Fruit fly (Drosophila melanogaster) whole organism, wandering third instar larva: ENCODE data around the gene armi.

Source experiments
- Abd-B ChIP-seq: fragments of >200 bp; optimal IDR thresholded peaks from 2 replicates; lab custom pipeline; 2017; ENCODE audit warnings: missing biosample characterization, missing genetic modification characterization
- CG32264 ChIP-seq: fragments of 200-800 bp; sonication (Bioruptor generic); optimal IDR thresholded peaks from 2 replicates; lab custom pipeline; 2016; ENCODE audit warnings: missing biosample characterization, missing genetic modification characterization
- Dfd ChIP-seq: fragments of >200 bp; optimal IDR thresholded peaks from 2 replicates; lab custom pipeline; 2017; ENCODE audit warnings: missing biosample characterization, missing genetic modification characterization
- Dif ChIP-seq: fragments of 200-275, 200-300 bp; sonication (Bioruptor generic); optimal IDR thresholded peaks from 2 replicates; lab custom pipeline; 2018; ENCODE audit warnings: missing biosample characterization, missing genetic modification characterization; ENCODE audit not compliant: partially characterized antibody
- GATAd ChIP-seq: sonication (Bioruptor generic); optimal IDR thresholded peaks from 2 replicates; lab custom pipeline; 2016; ENCODE audit warnings: missing biosample characterization, missing genetic modification characterization
- HLH106 ChIP-seq: fragments of 200-800 bp; optimal IDR thresholded peaks from 3 replicates; lab custom pipeline; 2019; ENCODE audit warnings: missing biosample characterization, mild to moderate bottlenecking, missing genetic modification characterization, moderate library complexity
- Hr78 ChIP-seq: fragments of >200 bp; optimal IDR thresholded peaks from 2 replicates; lab custom pipeline; 2017; ENCODE audit warnings: missing biosample characterization, missing genetic modification characterization
- Hr83 ChIP-seq: fragments of 200-300 bp; sonication (Bioruptor generic); optimal IDR thresholded peaks from 2 replicates; lab custom pipeline; 2016; ENCODE audit warnings: missing biosample characterization, mild to moderate bottlenecking, missing genetic modification characterization, moderate library complexity; ENCODE audit not compliant: poor library complexity, severe bottlenecking
- Jra ChIP-seq: sonication (Bioruptor generic); optimal IDR thresholded peaks from 2 replicates; lab custom pipeline; 2016; ENCODE audit warnings: missing biosample characterization, missing genetic modification characterization
- Mio ChIP-seq: sonication (Bioruptor generic); optimal IDR thresholded peaks from 2 replicates; lab custom pipeline; 2016; ENCODE audit warnings: missing biosample characterization, missing genetic modification characterization
- Myc ChIP-seq: fragments of >200 bp; optimal IDR thresholded peaks from 2 replicates; lab custom pipeline; 2017
- N ChIP-seq: fragments of >200 bp; optimal IDR thresholded peaks from 2 replicates; lab custom pipeline; 2018; ENCODE audit warnings: missing biosample characterization, missing external identifiers, missing genetic modification characterization
- OdsH ChIP-seq: fragments of 200-800 bp; sonication (Bioruptor generic); optimal IDR thresholded peaks from 2 replicates; lab custom pipeline; 2016; ENCODE audit warnings: missing biosample characterization, mild to moderate bottlenecking, missing genetic modification characterization
- Rel ChIP-seq, 2 experiments: fragments of 200-800 bp; sonication (Bioruptor generic) in 1 of 2; optimal IDR thresholded peaks; 2 replicates in 1 of 2; 3 replicates in 1 of 2; lab custom pipeline; 2016 to 2019; ENCODE audit warnings: mild to moderate bottlenecking in 2 of 2, missing biosample characterization in 2 of 2, missing genetic modification characterization in 2 of 2, moderate library complexity in 1 of 2
- Sp1 ChIP-seq: fragments of 200-800 bp; sonication (Bioruptor generic); optimal IDR thresholded peaks from 3 replicates; lab custom pipeline; 2019; ENCODE audit warnings: missing biosample characterization, mild to moderate bottlenecking, missing genetic modification characterization, moderate library complexity
- Vsx2 ChIP-seq: fragments of 200-300, 225-300 bp; sonication (Bioruptor generic); optimal IDR thresholded peaks from 2 replicates; lab custom pipeline; 2018; ENCODE audit warnings: missing biosample characterization, missing genetic modification characterization; ENCODE audit not compliant: partially characterized antibody
- br ChIP-seq: fragments of 200-800 bp; sonication (Bioruptor generic); optimal IDR thresholded peaks from 2 replicates; lab custom pipeline; 2016; ENCODE audit warnings: missing biosample characterization, missing genetic modification characterization
- brk ChIP-seq: fragments of 200-800 bp; sonication (Bioruptor generic); optimal IDR thresholded peaks from 2 replicates; lab custom pipeline; 2016; ENCODE audit warnings: missing biosample characterization, mild to moderate bottlenecking, missing genetic modification characterization
- dl ChIP-seq, 2 experiments: fragments of 175-275, 200-275 bp in 1 of 2; fragments of 200-275 bp in 1 of 2; sonication (Bioruptor generic); optimal IDR thresholded peaks; lab custom pipeline; 2018; ENCODE audit warnings: mild to moderate bottlenecking in 2 of 2, missing biosample characterization in 2 of 2, missing genetic modification characterization in 2 of 2, moderate library complexity in 2 of 2; ENCODE audit not compliant: partially characterized antibody in 2 of 2, insufficient read depth in 1 of 2
- dmrt93B ChIP-seq: fragments of 200-800 bp; sonication (Bioruptor generic); optimal IDR thresholded peaks from 2 replicates; lab custom pipeline; 2018; ENCODE audit warnings: missing biosample characterization, mild to moderate bottlenecking, missing genetic modification characterization
- dsf ChIP-seq: sonication (Bioruptor generic); optimal IDR thresholded peaks from 2 replicates; lab custom pipeline; 2016; ENCODE audit warnings: missing biosample characterization, missing genetic modification characterization, borderline replicate concordance
- ey ChIP-seq: fragments of 200-800 bp; sonication (Bioruptor generic); optimal IDR thresholded peaks from 2 replicates; lab custom pipeline; 2016; ENCODE audit warnings: missing biosample characterization, missing genetic modification characterization
- foxo ChIP-seq, 2 experiments: fragments of 200-800 bp; sonication (Bioruptor generic); optimal IDR thresholded peaks; 2 replicates in 1 of 2; 3 replicates in 1 of 2; lab custom pipeline; 2016 to 2017; ENCODE audit warnings: missing biosample characterization in 2 of 2, missing genetic modification characterization in 2 of 2
- fru ChIP-seq: fragments of 200-800 bp; sonication (Bioruptor generic); optimal IDR thresholded peaks from 3 replicates; lab custom pipeline; 2016; ENCODE audit warnings: missing biosample characterization, mild to moderate bottlenecking, missing genetic modification characterization
- h ChIP-seq: fragments of 200-800 bp; sonication (Bioruptor generic); optimal IDR thresholded peaks from 3 replicates; lab custom pipeline; 2016; ENCODE audit warnings: missing biosample characterization, mild to moderate bottlenecking, missing genetic modification characterization
- jim ChIP-seq: fragments of 175-275, 200-325 bp; sonication (Bioruptor generic); optimal IDR thresholded peaks from 2 replicates; lab custom pipeline; 2016; ENCODE audit warnings: missing biosample characterization, mild to moderate bottlenecking, missing genetic modification characterization
- lola ChIP-seq: fragments of >200 bp; optimal IDR thresholded peaks from 2 replicates; lab custom pipeline; 2017; ENCODE audit warnings: missing biosample characterization, missing genetic modification characterization
- pan ChIP-seq: fragments of >200 bp; optimal IDR thresholded peaks from 2 replicates; lab custom pipeline; 2017
- rgr ChIP-seq: fragments of 200-800 bp; sonication (Bioruptor generic); optimal IDR thresholded peaks from 3 replicates; lab custom pipeline; 2016; ENCODE audit warnings: missing biosample characterization, mild to moderate bottlenecking, missing genetic modification characterization
- sage ChIP-seq: fragments of 200-800 bp; sonication (Bioruptor generic); optimal IDR thresholded peaks from 2 replicates; lab custom pipeline; 2016; ENCODE audit warnings: missing biosample characterization, mild to moderate bottlenecking, missing genetic modification characterization
- usp ChIP-seq: fragments of >200 bp; optimal IDR thresholded peaks from 2 replicates; lab custom pipeline; 2017; ENCODE audit warnings: missing biosample characterization, missing genetic modification characterization
- woc ChIP-seq: sonication (Bioruptor generic); optimal IDR thresholded peaks from 2 replicates; lab custom pipeline; 2016; ENCODE audit warnings: missing biosample characterization, mild to moderate bottlenecking, missing genetic modification characterization

The armi gene

DNA sequence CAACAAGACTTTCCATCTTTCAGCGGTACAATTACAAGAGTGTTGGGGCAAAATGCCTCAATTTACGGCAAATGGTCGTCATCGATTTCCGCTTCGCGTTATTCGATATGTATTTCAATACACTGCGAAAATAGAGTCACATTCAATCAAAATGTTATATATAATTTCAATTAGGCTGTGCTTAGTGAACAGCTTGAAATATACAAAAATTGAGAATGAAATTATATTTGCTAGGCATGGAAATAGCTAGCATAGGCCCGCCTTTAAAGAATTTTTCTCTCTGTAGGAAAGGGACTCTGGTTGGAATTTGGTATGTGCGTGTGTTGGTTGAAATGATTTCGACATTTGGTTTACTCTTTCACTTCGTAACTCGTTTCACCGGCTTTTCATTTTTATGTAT lies 18.4 kb downstream of the armi start:
- TF ChIP-seq h (GFP tag; lab: Kevin White, UChicago) (peak; percentile 1), Jra (GFP tag; lab: Kevin White, UChicago) (no peak), CG32264 (GFP tag; lab: Kevin White, UChicago) (no peak), fru (peak; percentile 25)

DNA sequence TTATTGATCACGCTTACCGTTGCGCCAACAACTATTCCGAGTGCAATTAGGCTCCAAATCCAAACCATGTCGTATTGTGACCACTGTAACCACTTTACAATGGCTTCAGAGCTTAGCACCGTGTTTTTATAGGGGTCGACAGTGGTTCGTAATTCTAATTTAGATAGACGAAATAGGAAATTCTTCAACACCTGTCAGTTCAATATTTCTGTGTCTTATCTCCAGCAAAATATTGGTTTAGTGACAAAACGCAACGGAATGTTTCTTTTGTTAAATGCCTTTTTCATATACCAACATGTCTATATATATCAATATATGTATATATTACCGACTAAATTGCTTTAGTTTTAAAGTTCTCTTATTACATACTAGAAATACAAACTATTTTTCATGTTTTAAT lies 23.4 kb downstream of the armi start, which contains the start of gene CG43074:
Gene CG43074, minus strand, starts transcription at position 101 of the 400 bp plus-strand sequence.
- TF ChIP-seq ey (GFP tag; lab: Kevin White, UChicago) (no peak), N (no peak), Hr78 (GFP tag; lab: Kevin White, UChicago) (no peak), brk (GFP tag; lab: Kevin White, UChicago) (no peak), lola (GFP tag; lab: Kevin White, UChicago) (no peak)
- TF ChIP-seq, all 38 proteins: peak for 0

dm6 chr3L:3485088-3485710 lies 24.1 kb downstream of the armi start:
- TF ChIP-seq Sp1 (GFP tag; lab: Kevin White, UChicago) (peak; percentile 40), woc (GFP tag; lab: Kevin White, UChicago) (no peak), Mio (GFP tag; lab: Kevin White, UChicago) (no peak), Hr78 (GFP tag; lab: Kevin White, UChicago) (no peak), brk (GFP tag; lab: Kevin White, UChicago) (no peak), fru (no peak), Vsx2 (no peak), foxo (GFP tag; optimal IDR thresholded peaks at IDR 0.05; lab: Kevin White, UChicago) (peak in 1 of 2 experiments; percentile 52), Dif (GFP tag; lab: Kevin White, UChicago) (no peak), jim (GFP tag; lab: Kevin White, UChicago) (no peak), rgr (GFP tag; lab: Kevin White, UChicago) (no peak), Abd-B (GFP tag; lab: Kevin White, UChicago) (no peak), sage (no peak), dmrt93B (GFP tag; lab: Kevin White, UChicago) (no peak), Hr83 (GFP tag; lab: Kevin White, UChicago) (no peak), Myc (lab: Kevin White, UChicago) (no peak), GATAd (GFP tag; lab: Kevin White, UChicago) (no peak), ey (GFP tag; lab: Kevin White, UChicago) (no peak), pan (lab: Kevin White, UChicago) (peak; percentile 20), dl (GFP tag; optimal IDR thresholded peaks at IDR 0.05; lab: Kevin White, UChicago; ENCODE audit: insufficient read depth in 1 of 2, partially characterized antibody in 2 of 2) (no peak), OdsH (no peak), usp (GFP tag; lab: Kevin White, UChicago) (no peak), br (GFP tag; lab: Kevin White, UChicago) (no peak), Rel (GFP tag; optimal IDR thresholded peaks at IDR 0.05; lab: Kevin White, UChicago) (no peak), Rel (tag; optimal IDR thresholded peaks at IDR 0.05; lab: Kevin White, UChicago) (peak; percentile 1), HLH106 (tag; lab: Kevin White, UChicago) (peak; percentile 46), dsf (GFP tag; lab: Kevin White, UChicago) (no peak)

DNA sequence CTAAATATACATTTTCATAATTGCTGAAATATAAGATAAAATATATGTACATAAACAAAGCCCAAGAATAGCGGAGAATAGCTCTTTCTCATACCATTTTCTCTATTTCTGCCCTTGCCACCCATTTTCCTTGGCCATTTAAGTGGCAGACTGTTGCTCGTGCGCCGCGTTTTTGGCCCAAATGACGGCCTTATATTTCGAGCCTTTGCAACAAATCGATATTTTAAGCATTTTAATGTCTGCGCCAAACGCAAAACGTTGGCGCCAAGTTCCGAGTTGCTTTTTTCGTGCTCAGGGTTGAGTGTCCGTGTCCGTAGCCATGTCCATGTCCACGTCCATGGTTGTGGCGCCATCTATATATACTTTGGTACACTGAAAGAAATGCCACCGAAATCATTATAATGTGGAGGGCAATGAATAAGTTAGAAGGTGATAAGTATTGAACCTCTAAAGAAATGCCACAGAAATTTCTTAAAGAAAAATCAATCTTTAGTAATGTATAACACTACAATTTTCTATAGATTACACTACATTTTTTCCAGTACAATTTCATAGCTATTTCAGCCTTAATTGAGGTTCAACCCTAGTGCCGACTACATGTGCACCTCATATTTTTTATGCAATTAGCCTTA lies 31.1 kb downstream of the armi start:
- no peak for TF ChIP-seq lola (GFP tag; lab: Kevin White, UChicago)
- no peak for TF ChIP-seq jim (GFP tag; lab: Kevin White, UChicago)
- TF ChIP-seq pan (lab: Kevin White, UChicago), result no peak
- no peak for TF ChIP-seq Rel (GFP tag; optimal IDR thresholded peaks at IDR 0.05; lab: Kevin White, UChicago)
- no peak for TF ChIP-seq Rel (tag; optimal IDR thresholded peaks at IDR 0.05; lab: Kevin White, UChicago)
- no peak for TF ChIP-seq dsf (GFP tag; lab: Kevin White, UChicago)
- TF ChIP-seq Dfd (GFP tag; lab: Kevin White, UChicago), result no peak
- TF ChIP-seq GATAd (GFP tag; lab: Kevin White, UChicago), result no peak
- TF ChIP-seq N, result no peak
- no peak for TF ChIP-seq CG32264 (GFP tag; lab: Kevin White, UChicago)
- no peak for TF ChIP-seq Sp1 (GFP tag; lab: Kevin White, UChicago)
- no peak for TF ChIP-seq Abd-B (GFP tag; lab: Kevin White, UChicago)
